Worm (Caenorhabditis elegans) whole organism, early embryonic: Measurements from ENCODE around the gene srw-69.

Source experiments
- ama-1 ChIP-seq: fragments of 150-350 bp; optimal IDR thresholded peaks from 2 replicates; lab custom pipeline; 2014
- ets-7 ChIP-seq: sonication (generic microtip); optimal IDR thresholded peaks from 2 replicates; lab custom pipeline; 2016; ENCODE audit warnings: missing genotype, missing genetic modification characterization, missing compliant biosample characterization
- flt-1 ChIP-seq: fragments of 200-800 bp; sonication (Bioruptor generic); IDR thresholded peaks from 2 replicates; pipeline ENCODE4 v1.3.6; 2022; ENCODE audit warnings: missing genetic modification characterization, missing compliant biosample characterization
- hmbx-1 ChIP-seq: sonication (generic microtip); optimal IDR thresholded peaks from 2 replicates; lab custom pipeline; 2016; ENCODE audit warnings: mild to moderate bottlenecking, missing genetic modification characterization, missing compliant biosample characterization
- hmg-4 ChIP-seq: fragments of 200-800 bp; sonication (Bioruptor generic); optimal IDR thresholded peaks from 2 replicates; lab custom pipeline; 2018; ENCODE audit warnings: mild to moderate bottlenecking, missing genetic modification characterization, missing compliant biosample characterization
- pes-1 ChIP-seq: fragments of 200-800 bp; sonication (Bioruptor generic); IDR thresholded peaks from 2 replicates; pipeline ENCODE4 v1.3.6; 2022; ENCODE audit warnings: missing genetic modification reagents, missing genetic modification characterization, missing compliant biosample characterization
- scrt-1 ChIP-seq: fragments of 200-800 bp; sonication (Bioruptor generic); IDR thresholded peaks from 2 replicates; pipeline ENCODE4 v1.3.6; 2022; ENCODE audit warnings: missing genetic modification characterization, missing compliant biosample characterization
- sea-1 ChIP-seq: fragments of 200-800 bp; sonication (Bioruptor generic); conservative IDR thresholded peaks from 2 replicates; pipeline ENCODE4 v1.3.6; 2022; ENCODE audit warnings: missing genetic modification characterization, missing compliant biosample characterization
- tbx-11 ChIP-seq: fragments of 200-800 bp; sonication (Bioruptor generic); IDR thresholded peaks from 2 replicates; pipeline ENCODE4 v1.3.6; 2022; ENCODE audit warnings: missing genetic modification characterization, missing compliant biosample characterization
- tbx-37 ChIP-seq: fragments of 200-800 bp; sonication (Bioruptor generic); conservative IDR thresholded peaks from 2 replicates; pipeline ENCODE4 v1.3.6; 2022; ENCODE audit warnings: missing genetic modification reagents, missing genetic modification characterization, missing compliant biosample characterization
- tra-4 ChIP-seq: sonication (generic microtip); optimal IDR thresholded peaks from 2 replicates; lab custom pipeline; 2017; ENCODE audit warnings: missing genetic modification characterization, missing compliant biosample characterization

ce11 chrV:7416569-7416968 is 12.2 kb downstream of the srw-69 start:
- TF ChIP-seq ama-1 (lab: Kevin White, UChicago) (no peak), pes-1 (GFP tag; lab: Robert Waterston, UW) (no peak), tbx-37 (no peak), tbx-11 (GFP tag; lab: Robert Waterston, UW) (no peak), ets-7 (tag; lab: Kevin White, UChicago) (no peak), flt-1 (no peak), sea-1 (GFP tag; lab: Robert Waterston, UW) (no peak), tra-4 (tag; lab: Kevin White, UChicago) (no peak), scrt-1 (GFP tag; lab: Robert Waterston, UW) (no peak), hmg-4 (GFP tag; lab: Kevin White, UChicago) (no peak), hmbx-1 (tag; lab: Kevin White, UChicago) (no peak)
